Fruit fly (Drosophila melanogaster) whole organism, embryonic: ENCODE measurements around the gene CG12768.
A peak's percentile ranks its signal among the peaks of the same experiment; 100 is the strongest.

Experiments used
- Antp ChIP-seq: fragments of 200-800 bp; sonication (Bioruptor generic); optimal IDR thresholded peaks from 3 replicates; lab custom pipeline; 2016; ENCODE audit warnings: missing biosample characterization, missing genetic modification characterization
- Atf3 ChIP-seq: fragments of 200-800 bp; sonication (Bioruptor generic); optimal IDR thresholded peaks from 3 replicates; lab custom pipeline; 2016; ENCODE audit warnings: missing biosample characterization, missing genetic modification characterization
- B-H1 ChIP-seq: fragments of 200-800 bp; sonication (Bioruptor generic); IDR thresholded peaks from 3 replicates; pipeline ENCODE4 v1.3.6; 2022; ENCODE audit warnings: missing biosample characterization, missing genetic modification characterization
- Blimp-1 ChIP-seq: fragments of 200-800 bp; sonication (Bioruptor generic); optimal IDR thresholded peaks from 3 replicates; lab custom pipeline; 2018; ENCODE audit warnings: missing biosample characterization, missing genetic modification characterization, mild to moderate bottlenecking, moderate library complexity, missing genetic modification reagents
- BtbVII ChIP-seq: fragments of 200-800 bp; sonication (Bioruptor generic); optimal IDR thresholded peaks from 3 replicates; lab custom pipeline; 2017; ENCODE audit warnings: missing biosample characterization, mild to moderate bottlenecking, missing genetic modification characterization
- CG10267 ChIP-seq: fragments of 200-800 bp; sonication (Bioruptor generic); optimal IDR thresholded peaks from 2 replicates; lab custom pipeline; 2018; ENCODE audit warnings: missing biosample characterization, mild to moderate bottlenecking, missing genetic modification characterization, moderate library complexity
- CG10366 ChIP-seq: fragments of 200-800 bp; sonication (Bioruptor generic); IDR thresholded peaks from 2 replicates; pipeline ENCODE4 v1.3.6; 2022; ENCODE audit warnings: missing biosample characterization, missing genetic modification characterization
- CG10431 ChIP-seq: fragments of 200-800 bp; sonication (Bioruptor generic); optimal IDR thresholded peaks from 3 replicates; lab custom pipeline; 2018; ENCODE audit warnings: missing biosample characterization, mild to moderate bottlenecking, missing genetic modification characterization
- CG11093 ChIP-seq: fragments of 200-800 bp; sonication (Bioruptor generic); IDR thresholded peaks from 3 replicates; pipeline ENCODE4 v1.3.6; 2022; ENCODE audit warnings: missing biosample characterization, missing genetic modification characterization
- CG11456 ChIP-seq: fragments of 200-800 bp; sonication (Bioruptor generic); IDR thresholded peaks from 3 replicates; pipeline ENCODE4 v1.3.6; 2022; ENCODE audit warnings: missing biosample characterization, missing genetic modification characterization
- CG17328 ChIP-seq: fragments of 200-800 bp; sonication (Bioruptor generic); IDR thresholded peaks from 2 replicates; pipeline ENCODE4 v1.3.6; 2022; ENCODE audit warnings: missing biosample characterization, missing genetic modification characterization
- CG18262 ChIP-seq: fragments of 200-800 bp; optimal IDR thresholded peaks from 3 replicates; lab custom pipeline; 2019; ENCODE audit warnings: missing biosample characterization, mild to moderate bottlenecking, missing genetic modification characterization, moderate library complexity
- CG2129 ChIP-seq: fragments of 200-800 bp; sonication (Bioruptor generic); IDR thresholded peaks from 2 replicates; pipeline ENCODE4 v1.3.6; 2022; ENCODE audit warnings: missing biosample characterization, missing genetic modification characterization; ENCODE audit not compliant: partially characterized antibody
- CG34422 ChIP-seq: fragments of 200-800 bp; sonication (Bioruptor generic); IDR thresholded peaks from 3 replicates; pipeline ENCODE4 v1.3.6; 2022; ENCODE audit warnings: missing biosample characterization, missing genetic modification characterization
- CG3726 ChIP-seq: fragments of 200-800 bp; sonication (Bioruptor generic); IDR thresholded peaks from 3 replicates; pipeline ENCODE4, ENCODE4 v1.3.6; 2022; ENCODE audit warnings: missing biosample characterization, missing genetic modification characterization
- CG4617 ChIP-seq: fragments of 200-800 bp; sonication (Bioruptor generic); optimal IDR thresholded peaks from 3 replicates; lab custom pipeline; 2016; ENCODE audit warnings: missing biosample characterization, missing genetic modification characterization, borderline replicate concordance
- CG5245 ChIP-seq: fragments of 200-800 bp; sonication (Bioruptor generic); optimal IDR thresholded peaks from 3 replicates; lab custom pipeline; 2016; ENCODE audit warnings: missing biosample characterization, missing genetic modification characterization
- CG6254 ChIP-seq: fragments of 200-800 bp; sonication (Bioruptor generic); optimal IDR thresholded peaks from 3 replicates; lab custom pipeline; 2017; ENCODE audit warnings: mild to moderate bottlenecking, missing biosample characterization, missing genetic modification reagents, missing genetic modification characterization
- CG6813 ChIP-seq: fragments of 200-800 bp; sonication (Bioruptor generic); optimal IDR thresholded peaks from 2 replicates; lab custom pipeline; 2017; ENCODE audit warnings: missing biosample characterization, missing genetic modification characterization, mild to moderate bottlenecking, moderate library complexity, missing genetic modification reagents
- CG7839 ChIP-seq: fragments of 200-800 bp; sonication (Bioruptor generic); optimal IDR thresholded peaks from 3 replicates; lab custom pipeline; 2018; ENCODE audit warnings: missing biosample characterization, mild to moderate bottlenecking, missing genetic modification characterization, moderate library complexity
- CG8924 ChIP-seq: fragments of 200-800 bp; optimal IDR thresholded peaks from 3 replicates; lab custom pipeline; 2019; ENCODE audit warnings: missing biosample characterization, mild to moderate bottlenecking, missing genetic modification characterization, moderate library complexity
- CG9876 ChIP-seq: fragments of 200-800 bp; sonication (Bioruptor generic); optimal IDR thresholded peaks from 2 replicates; lab custom pipeline; 2016; ENCODE audit warnings: missing biosample characterization, missing genetic modification characterization
- CTCF ChIP-seq: fragments of 200-800 bp; sonication (Bioruptor generic); optimal IDR thresholded peaks from 2 replicates; lab custom pipeline; 2017; ENCODE audit warnings: missing biosample characterization, mild to moderate bottlenecking, missing genetic modification characterization, moderate library complexity
- Chrac-16 ChIP-seq: fragments of 200-800 bp; sonication (Bioruptor generic); optimal IDR thresholded peaks from 3 replicates; lab custom pipeline; 2016; ENCODE audit warnings: missing biosample characterization, missing genetic modification characterization
- D19A ChIP-seq: fragments of 200-800 bp; optimal IDR thresholded peaks from 3 replicates; lab custom pipeline; 2019; ENCODE audit warnings: missing biosample characterization, mild to moderate bottlenecking, missing genetic modification characterization, moderate library complexity
- Dbx ChIP-seq: fragments of 200-800 bp; sonication (Bioruptor generic); IDR thresholded peaks from 3 replicates; pipeline ENCODE4 v1.3.6; 2022; ENCODE audit warnings: missing biosample characterization, missing genetic modification characterization
- HLH54F ChIP-seq: fragments of 200-800 bp; sonication (Bioruptor generic); optimal IDR thresholded peaks from 3 replicates; lab custom pipeline; 2016; ENCODE audit warnings: missing biosample characterization, missing genetic modification characterization
- Hr39 ChIP-seq: fragments of >200 bp; optimal IDR thresholded peaks from 2 replicates; lab custom pipeline; 2017
- Oaz ChIP-seq: fragments of 200-800 bp; sonication (Bioruptor generic); IDR thresholded peaks from 2 replicates; pipeline ENCODE4 v1.3.6; 2022; ENCODE audit warnings: missing biosample characterization, missing genetic modification characterization
- Pdp1 ChIP-seq, 2 experiments: fragments of 200-800 bp; sonication (Bioruptor generic); optimal IDR thresholded peaks; 3 replicates each; lab custom pipeline; 2016; ENCODE audit warnings: missing biosample characterization in 2 of 2, missing genetic modification characterization in 2 of 2, mild to moderate bottlenecking in 1 of 2, moderate library complexity in 1 of 2
- Scr ChIP-seq: fragments of 200-800 bp; sonication (Bioruptor generic); IDR thresholded peaks from 2 replicates; pipeline ENCODE4 v1.3.6; 2022; ENCODE audit warnings: missing biosample characterization, missing genetic modification characterization; ENCODE audit not compliant: partially characterized antibody
- Taf1 ChIP-seq: fragments of 200-800 bp; sonication (Bioruptor generic); IDR thresholded peaks from 2 replicates; pipeline ENCODE4 v1.3.6; 2022; ENCODE audit warnings: missing biosample characterization, missing genetic modification characterization
- Xrp1 ChIP-seq: fragments of 200-800 bp; sonication (Bioruptor generic); IDR thresholded peaks from 2 replicates; pipeline ENCODE4 v1.3.6; 2022; ENCODE audit warnings: missing biosample characterization, missing genetic modification characterization
- abd-A ChIP-seq: fragments of 200-800 bp; sonication (Bioruptor generic); optimal IDR thresholded peaks from 3 replicates; lab custom pipeline; 2019; ENCODE audit warnings: missing biosample characterization, mild to moderate bottlenecking, missing genetic modification characterization, moderate library complexity
- ap ChIP-seq: fragments of 200-800 bp; sonication (Bioruptor generic); IDR thresholded peaks from 2 replicates; pipeline ENCODE4 v1.3.6; 2022; ENCODE audit warnings: missing biosample characterization, missing genetic modification characterization
- az2 ChIP-seq: fragments of 200-800 bp; sonication (Bioruptor generic); optimal IDR thresholded peaks from 3 replicates; lab custom pipeline; 2016; ENCODE audit warnings: missing biosample characterization, missing genetic modification characterization
- cato ChIP-seq: fragments of 200-800 bp; sonication (Bioruptor generic); optimal IDR thresholded peaks from 2 replicates; lab custom pipeline; 2016; ENCODE audit warnings: missing biosample characterization, missing genetic modification characterization, borderline replicate concordance
- disco-r ChIP-seq: fragments of 200-800 bp; sonication (Bioruptor generic); optimal IDR thresholded peaks from 2 replicates; lab custom pipeline; 2016; ENCODE audit warnings: missing biosample characterization, missing genetic modification characterization
- emc ChIP-seq: fragments of 200-800 bp; sonication (Bioruptor generic); optimal IDR thresholded peaks from 2 replicates; lab custom pipeline; 2016; ENCODE audit warnings: missing biosample characterization, missing genetic modification characterization
- jing ChIP-seq: fragments of 200-800 bp; sonication (Bioruptor generic); optimal IDR thresholded peaks from 2 replicates; lab custom pipeline; 2018; ENCODE audit warnings: missing biosample characterization, mild to moderate bottlenecking, missing genetic modification characterization
- mam ChIP-seq: fragments of 200-800 bp; sonication (Bioruptor generic); optimal IDR thresholded peaks from 3 replicates; lab custom pipeline; 2016; ENCODE audit warnings: missing biosample characterization, missing genetic modification characterization
- nom ChIP-seq: fragments of 200-800 bp; sonication (Bioruptor generic); optimal IDR thresholded peaks from 2 replicates; lab custom pipeline; 2017; ENCODE audit warnings: missing biosample characterization, missing genetic modification characterization, mild to moderate bottlenecking, moderate library complexity, missing genetic modification reagents
- p53 ChIP-seq: fragments of 200-800 bp; sonication (Bioruptor generic); optimal IDR thresholded peaks from 2 replicates; lab custom pipeline; 2016; ENCODE audit warnings: missing biosample characterization, missing genetic modification characterization
- peb ChIP-seq: fragments of 200-800 bp; sonication (Bioruptor generic); IDR thresholded peaks from 2 replicates; pipeline ENCODE4 v1.3.6; 2022; ENCODE audit warnings: missing biosample characterization, missing genetic modification characterization
- rib ChIP-seq: fragments of 200-800 bp; sonication (Bioruptor generic); IDR thresholded peaks from 2 replicates; pipeline ENCODE4 v1.3.6; 2022; ENCODE audit warnings: missing biosample characterization, missing genetic modification characterization
- salm ChIP-seq: fragments of 200-800 bp; sonication (Bioruptor generic); optimal IDR thresholded peaks from 2 replicates; lab custom pipeline; 2018; ENCODE audit warnings: missing biosample characterization, mild to moderate bottlenecking, missing genetic modification characterization
- tap ChIP-seq: fragments of 200-800 bp; optimal IDR thresholded peaks from 3 replicates; lab custom pipeline; 2019; ENCODE audit warnings: missing biosample characterization, mild to moderate bottlenecking, missing genetic modification characterization, moderate library complexity
- tna ChIP-seq: fragments of 200-800 bp; sonication (Bioruptor generic); IDR thresholded peaks from 2 replicates; pipeline ENCODE4 v1.3.6; 2022; ENCODE audit warnings: missing biosample characterization, missing genetic modification characterization; ENCODE audit not compliant: partially characterized antibody
- trem ChIP-seq: fragments of 200-800 bp; optimal IDR thresholded peaks from 3 replicates; lab custom pipeline; 2019; ENCODE audit warnings: missing biosample characterization, mild to moderate bottlenecking, missing genetic modification characterization, moderate library complexity
- unpg ChIP-seq: fragments of 200-800 bp; sonication (Bioruptor generic); optimal IDR thresholded peaks from 3 replicates; lab custom pipeline; 2018; ENCODE audit warnings: missing biosample characterization, mild to moderate bottlenecking, missing genetic modification characterization, moderate library complexity
- yki ChIP-seq: fragments of >200 bp; optimal IDR thresholded peaks from 3 replicates; lab custom pipeline; 2018

Gene CG12768

dm6 chr3L:22871030-22871844 is 39.1 kb upstream of the CG12768 start (continued):
- TF ChIP-seq CG4617 (GFP tag; lab: Kevin White, UChicago) (peak; percentile 64), HLH54F (GFP tag; lab: Kevin White, UChicago) (peak; percentile 38), nom (GFP tag; lab: Kevin White, UChicago) (peak; percentile 59), Dbx (GFP tag; lab: Robert Waterston, UW) (no peak), unpg (no peak), CG10366 (no peak), emc (GFP tag; lab: Kevin White, UChicago) (no peak), Atf3 (GFP tag; lab: Kevin White, UChicago) (no peak), CG11456 (GFP tag; lab: Robert Waterston, UW) (0 out of 3 replicates have a peak, but pooled peaks have one; percentile 21), salm (tag; lab: Kevin White, UChicago) (no peak), Hr39 (lab: Kevin White, UChicago) (no peak), D19A (tag; lab: Kevin White, UChicago) (no peak), abd-A (tag; lab: Kevin White, UChicago) (no peak), CG7839 (tag; lab: Kevin White, UChicago) (no peak), CG9876 (GFP tag; lab: Kevin White, UChicago) (no peak), CG6254 (GFP tag; lab: Kevin White, UChicago) (no peak), CG17328 (no peak), Scr (peak; percentile 77), Oaz (no peak), CG6813 (no peak), CG5245 (GFP tag; lab: Kevin White, UChicago) (no peak), ap (GFP tag; lab: Robert Waterston, UW) (no peak), CG34422 (GFP tag; lab: Robert Waterston, UW) (peak; percentile 65; the same call in 2 of the 3 replicates), CG18262 (tag; lab: Kevin White, UChicago) (no peak), jing (GFP tag; lab: Kevin White, UChicago) (no peak), peb (GFP tag; lab: Robert Waterston, UW) (no peak), Xrp1 (GFP tag; lab: Robert Waterston, UW) (peak; percentile 22; the same call in 1 of the 2 replicates), az2 (GFP tag; lab: Kevin White, UChicago) (no peak), tap (tag; lab: Kevin White, UChicago) (no peak), Antp (GFP tag; lab: Kevin White, UChicago) (peak; percentile 40), p53 (GFP tag; lab: Kevin White, UChicago) (no peak), Blimp-1 (GFP tag; lab: Kevin White, UChicago) (no peak), CG2129 (GFP tag; lab: Robert Waterston, UW) (peak; percentile 41), CTCF (GFP tag; lab: Kevin White, UChicago) (no peak), BtbVII (GFP tag; lab: Kevin White, UChicago) (no peak), Taf1 (GFP tag; lab: Robert Waterston, UW) (no peak), rib (GFP tag; lab: Robert Waterston, UW) (0 out of 2 replicates have a peak, but pooled peaks have one; percentile 16), trem (no peak), CG8924 (tag; lab: Kevin White, UChicago) (no peak), mam (GFP tag; lab: Kevin White, UChicago) (peak; percentile 32), Pdp1 (GFP tag; optimal IDR thresholded peaks at IDR 0.05; lab: Kevin White, UChicago) (peak in 1 of 2 experiments; percentile 73), CG11093 (no peak), yki (lab: Kevin White, UChicago) (no peak), disco-r (no peak), cato (GFP tag; lab: Kevin White, UChicago) (no peak), B-H1 (no peak), CG10267 (tag; lab: Kevin White, UChicago) (peak; percentile 20), tna (peak; percentile 71), CG3726 (GFP tag; lab: Robert Waterston, UW) (no peak), CG10431 (GFP tag; lab: Kevin White, UChicago) (no peak), Chrac-16 (GFP tag; lab: Kevin White, UChicago) (no peak)
